Fruit fly (Drosophila melanogaster) whole organism: ENCODE results near the gene RhoGAP93B.

ENCODE experiments used
- CG8478 ChIP-seq: fragments of >200 bp; optimal IDR thresholded peaks from 2 replicates; lab custom pipeline; 2018; ENCODE audit warnings: inconsistent platforms
- Dll ChIP-seq: fragments of >200 bp; optimal IDR thresholded peaks from 2 replicates; lab custom pipeline; 2017
- EcR ChIP-seq, 2 experiments: fragments of >200 bp; optimal IDR thresholded peaks; 2 replicates each; lab custom pipeline; 2017; ENCODE audit warnings: missing biosample characterization in 2 of 2, missing genetic modification characterization in 2 of 2, missing genetic modification reagents in 2 of 2
- pan ChIP-seq: fragments of >200 bp; optimal IDR thresholded peaks from 2 replicates; lab custom pipeline; 2017
- psq ChIP-seq: fragments of >200 bp; optimal IDR thresholded peaks from 2 replicates; lab custom pipeline; 2017
- usp ChIP-seq: fragments of >200 bp; optimal IDR thresholded peaks from 2 replicates; lab custom pipeline; 2017; ENCODE audit warnings: missing biosample characterization, missing genetic modification characterization, mixed read lengths

Gene RhoGAP93B

dm6 chr3R:21077577-21077976, 20.1 kb downstream of the RhoGAP93B start:
- TF ChIP-seq psq (lab: Kevin White, UChicago) (no peak), CG8478 (lab: Kevin White, UChicago) (no peak), Dll (lab: Kevin White, UChicago) (no peak), usp (no peak), pan (lab: Kevin White, UChicago) (no peak), EcR (GFP tag; optimal IDR thresholded peaks at IDR 0.05; lab: Kevin White, UChicago) (no peak)

dm6 chr3R:21073707-21074106, 23.9 kb downstream of the RhoGAP93B start, which contains the start of gene dmrt93B:
Gene dmrt93B, plus strand, starts transcription at chr3R:21074007.
- no peak for TF ChIP-seq usp
- no peak for TF ChIP-seq pan (lab: Kevin White, UChicago)
- TF ChIP-seq Dll (lab: Kevin White, UChicago) = no peak
- no peak for TF ChIP-seq psq (lab: Kevin White, UChicago)
- no peak for TF ChIP-seq EcR (GFP tag; optimal IDR thresholded peaks at IDR 0.05; lab: Kevin White, UChicago)
- TF ChIP-seq CG8478 (lab: Kevin White, UChicago) = no peak

dm6 chr3R:21073141-21073540, 24.5 kb downstream of the RhoGAP93B start, which contains the start of gene r-l:
Gene r-l, minus strand, starts transcription at chr3R:21073319.
- TF ChIP-seq Dll (lab: Kevin White, UChicago) = no peak
- no peak for TF ChIP-seq psq (lab: Kevin White, UChicago)
- no peak for TF ChIP-seq CG8478 (lab: Kevin White, UChicago)
- no peak for TF ChIP-seq usp
- TF ChIP-seq EcR (GFP tag; optimal IDR thresholded peaks at IDR 0.05; lab: Kevin White, UChicago) = no peak
- TF ChIP-seq pan (lab: Kevin White, UChicago) = no peak

- TF ChIP-seq EcR (GFP tag; optimal IDR thresholded peaks at IDR 0.05; lab: Kevin White, UChicago) (no peak), psq (lab: Kevin White, UChicago) (no peak), Dll (lab: Kevin White, UChicago) (no peak), pan (lab: Kevin White, UChicago) (no peak), usp (no peak), CG8478 (lab: Kevin White, UChicago) (no peak)
Observed at dm6 chr3R:21071943-21072500, 25.6 kb downstream of the RhoGAP93B start.

dm6 chr3R:21071312-21071711, 26.3 kb downstream of the RhoGAP93B start:
- TF ChIP-seq CG8478 (lab: Kevin White, UChicago) = no peak
- TF ChIP-seq usp = no peak
- no peak for TF ChIP-seq psq (lab: Kevin White, UChicago)
- no peak for TF ChIP-seq EcR (GFP tag; optimal IDR thresholded peaks at IDR 0.05; lab: Kevin White, UChicago)
- TF ChIP-seq Dll (lab: Kevin White, UChicago) = no peak
- no peak for TF ChIP-seq pan (lab: Kevin White, UChicago)

dm6 chr3R:21069742-21070141, 27.9 kb downstream of the RhoGAP93B start:
- TF ChIP-seq Dll (lab: Kevin White, UChicago) (no peak), pan (lab: Kevin White, UChicago) (no peak), CG8478 (lab: Kevin White, UChicago) (no peak), usp (no peak), EcR (GFP tag; optimal IDR thresholded peaks at IDR 0.05; lab: Kevin White, UChicago) (no peak), psq (lab: Kevin White, UChicago) (no peak)

- TF ChIP-seq usp (no peak), pan (lab: Kevin White, UChicago) (no peak), EcR (GFP tag; optimal IDR thresholded peaks at IDR 0.05; lab: Kevin White, UChicago) (no peak), CG8478 (lab: Kevin White, UChicago) (no peak), Dll (lab: Kevin White, UChicago) (no peak), psq (lab: Kevin White, UChicago) (no peak)
Observed at dm6 chr3R:21067543-21067942, 30.1 kb downstream of the RhoGAP93B start.

- TF ChIP-seq pan (lab: Kevin White, UChicago) = no peak
- no peak for TF ChIP-seq Dll (lab: Kevin White, UChicago)
- TF ChIP-seq CG8478 (lab: Kevin White, UChicago) = no peak
- TF ChIP-seq psq (lab: Kevin White, UChicago) = no peak
- TF ChIP-seq EcR (GFP tag; optimal IDR thresholded peaks at IDR 0.05; lab: Kevin White, UChicago) = no peak
- no peak for TF ChIP-seq usp
Observed at dm6 chr3R:21066469-21067284, 30.9 kb downstream of the RhoGAP93B start.

- no peak for TF ChIP-seq usp
- no peak for TF ChIP-seq EcR (GFP tag; optimal IDR thresholded peaks at IDR 0.05; lab: Kevin White, UChicago)
- no peak for TF ChIP-seq CG8478 (lab: Kevin White, UChicago)
- no peak for TF ChIP-seq psq (lab: Kevin White, UChicago)
- no peak for TF ChIP-seq pan (lab: Kevin White, UChicago)
- no peak for TF ChIP-seq Dll (lab: Kevin White, UChicago)
Observed at dm6 chr3R:21065696-21066080, 31.9 kb downstream of the RhoGAP93B start.

dm6 chr3R:21065010-21065695, 32.5 kb downstream of the RhoGAP93B start, which contains the start of gene AnxB9:
Gene AnxB9, plus strand, starts transcription at chr3R:21065241.
- no peak for TF ChIP-seq usp
- no peak for TF ChIP-seq EcR (GFP tag; optimal IDR thresholded peaks at IDR 0.05; lab: Kevin White, UChicago)
- TF ChIP-seq CG8478 (lab: Kevin White, UChicago) = no peak
- TF ChIP-seq pan (lab: Kevin White, UChicago) = no peak
- TF ChIP-seq psq (lab: Kevin White, UChicago) = no peak
- no peak for TF ChIP-seq Dll (lab: Kevin White, UChicago)
